Worm (Caenorhabditis elegans) whole organism, L2 larva: ENCODE data around the gene slc-17.5.
A peak's percentile ranks its signal among the peaks of the same experiment; 100 is the strongest.

Experiments
- aly-2 ChIP-seq: fragments of 150-350 bp; optimal IDR thresholded peaks from 2 replicates; lab custom pipeline; 2014; ENCODE audit warnings: missing biosample characterization, missing genetic modification characterization
- nhr-237 ChIP-seq: fragments of 150-350 bp; optimal IDR thresholded peaks from 2 replicates; lab custom pipeline; 2014; ENCODE audit warnings: missing biosample characterization, missing genetic modification characterization
- unc-55 ChIP-seq: fragments of 150-350 bp; sonication (generic microtip); optimal IDR thresholded peaks from 3 replicates; lab custom pipeline; 2014; ENCODE audit warnings: missing biosample characterization, missing genetic modification reagents, missing genetic modification characterization
- unc-62 ChIP-seq: fragments of 150-350 bp; optimal IDR thresholded peaks from 2 replicates; lab custom pipeline; 2014; ENCODE audit warnings: missing biosample characterization, missing genetic modification reagents, missing genetic modification characterization

DNA sequence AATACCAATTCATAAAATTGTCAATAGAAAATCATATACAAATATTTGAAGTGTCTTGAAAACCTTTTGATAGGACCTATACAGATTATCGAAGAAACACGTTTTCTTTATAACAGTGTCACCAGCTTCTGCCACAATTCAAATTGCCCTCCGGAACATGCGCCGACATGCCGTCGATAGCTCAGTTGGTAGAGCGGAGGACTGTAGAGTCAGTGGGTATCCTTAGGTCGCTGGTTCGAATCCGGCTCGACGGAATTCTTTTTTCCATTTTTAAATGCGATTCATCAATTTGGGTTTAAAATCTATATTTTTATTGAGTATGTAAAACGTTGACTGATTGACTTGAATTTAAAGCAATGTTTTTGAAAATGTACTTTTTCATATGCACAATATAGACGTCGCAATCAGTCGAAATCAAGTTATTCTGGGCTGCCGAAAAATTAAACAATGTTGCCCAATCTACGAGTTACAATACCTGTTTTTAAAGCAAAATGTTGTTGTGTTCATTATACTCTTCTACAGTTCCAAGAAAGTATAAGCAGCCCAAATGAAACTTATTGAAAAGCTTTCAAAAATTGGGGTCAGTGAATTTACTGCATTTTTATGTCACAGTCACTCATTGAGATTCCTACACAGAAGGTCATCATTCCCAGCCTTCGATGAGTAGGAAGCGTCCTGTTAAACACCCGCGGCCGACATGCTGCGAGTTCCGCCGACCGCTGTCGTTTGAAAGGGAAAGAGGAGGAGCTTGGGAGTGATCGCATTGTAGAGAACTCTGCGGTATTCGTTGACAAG, 37.2 kb downstream of the slc-17.5 start:
- peak; percentile 3 for TF ChIP-seq unc-62 (GFP tag; lab: Kevin White, UChicago)
- peak; percentile 30 for TF ChIP-seq nhr-237 (tag; lab: Kevin White, UChicago)
- no peak for TF ChIP-seq aly-2 (tag; lab: Kevin White, UChicago)
- TF ChIP-seq unc-55 (GFP tag; lab: Kevin White, UChicago): peak; percentile 10
